Worm (Caenorhabditis elegans) whole organism, young adult: ENCODE data around the gene W01B6.3.

Experiments used
- T07F8.4 ChIP-seq: sonication (generic microtip); optimal IDR thresholded peaks from 2 replicates; lab custom pipeline; 2016; ENCODE audit warnings: mild to moderate bottlenecking, missing genetic modification characterization, moderate library complexity, missing compliant biosample characterization
- akir-1 ChIP-seq: fragments of 200-800 bp; sonication (Bioruptor generic); optimal IDR thresholded peaks from 2 replicates; lab custom pipeline; 2018; ENCODE audit warnings: mild to moderate bottlenecking, missing genetic modification characterization, moderate library complexity, missing compliant biosample characterization
- cebp-1 ChIP-seq, 2 experiments: fragments of 200-800 bp in 1 of 2; sonication (Bioruptor generic) in 1 of 2; sonication (generic microtip) in 1 of 2; IDR thresholded peaks in 1 of 2; optimal IDR thresholded peaks in 1 of 2; 2 replicates each; pipeline versions ENCODE4 v1.3.6 to Lab custom; 2017 to 2022; ENCODE audit warnings: missing compliant biosample characterization in 2 of 2, missing genetic modification characterization in 2 of 2, mild to moderate bottlenecking in 1 of 2, missing genetic modification reagents in 1 of 2, moderate library complexity in 1 of 2
- gei-17 ChIP-seq: fragments of 200-800 bp; sonication (Bioruptor generic); optimal IDR thresholded peaks from 2 replicates; lab custom pipeline; 2018; ENCODE audit warnings: mild to moderate bottlenecking, missing genetic modification characterization, missing compliant biosample characterization
- let-607 ChIP-seq, 2 experiments: fragments of 200-800 bp in 1 of 2; sonication (Bioruptor generic) in 1 of 2; sonication (generic microtip) in 1 of 2; optimal IDR thresholded peaks; 2 replicates each; lab custom pipeline; 2016 to 2018; ENCODE audit warnings: mild to moderate bottlenecking in 2 of 2, missing compliant biosample characterization in 2 of 2, missing genetic modification characterization in 2 of 2, moderate library complexity in 2 of 2, missing genotype in 1 of 2
- lir-1 ChIP-seq: fragments of 200-800 bp; sonication (Bioruptor generic); conservative IDR thresholded peaks from 2 replicates; pipeline ENCODE4 v1.3.6; 2022; ENCODE audit warnings: missing genetic modification reagents, missing genetic modification characterization, missing compliant biosample characterization
- mel-28 ChIP-seq: sonication (generic microtip); optimal IDR thresholded peaks from 2 replicates; lab custom pipeline; 2016; ENCODE audit warnings: borderline replicate concordance, mild to moderate bottlenecking, missing genetic modification characterization, missing compliant biosample characterization
- nfya-1 ChIP-seq: sonication (generic microtip); optimal IDR thresholded peaks from 2 replicates; lab custom pipeline; 2017; ENCODE audit warnings: antibody characterized with exemption, missing compliant biosample characterization, missing genetic modification characterization, borderline replicate concordance; ENCODE audit not compliant: insufficient read depth
- nhr-120 ChIP-seq: fragments of 200-800 bp; sonication (Bioruptor generic); IDR thresholded peaks from 2 replicates; pipeline ENCODE4 v1.3.6; 2022; ENCODE audit warnings: missing genetic modification characterization, missing compliant biosample characterization
- nhr-179 ChIP-seq: sonication (generic microtip); optimal IDR thresholded peaks from 2 replicates; lab custom pipeline; 2016; ENCODE audit warnings: mild to moderate bottlenecking, missing genetic modification characterization, missing compliant biosample characterization
- rpc-1 ChIP-seq, 2 experiments: fragments of 150-350 bp in 1 of 2; sonication (generic microtip) in 1 of 2; optimal IDR thresholded peaks; 2 replicates each; lab custom pipeline; 2014 to 2018; ENCODE audit warnings: missing biosample characterization in 1 of 2, missing genetic modification characterization in 1 of 2, missing genetic modification reagents in 1 of 2, missing genotype in 1 of 2
- snpc-4 ChIP-seq, 5 experiments: fragments of 150-350 bp in 1 of 5; sonication (generic microtip) in 4 of 5; optimal IDR thresholded peaks; 2 replicates each; lab custom pipeline; 2014 to 2018; ENCODE audit warnings: missing genetic modification characterization in 5 of 5, missing biosample characterization in 3 of 5, antibody characterized with exemption in 2 of 5, mild to moderate bottlenecking in 2 of 5, missing compliant biosample characterization in 2 of 5, missing genotype in 2 of 5, moderate library complexity in 2 of 5, missing genetic modification reagents in 1 of 5
- unc-130 ChIP-seq: sonication (generic microtip); optimal IDR thresholded peaks from 2 replicates; lab custom pipeline; 2016; ENCODE audit warnings: missing genetic modification reagents, missing genetic modification characterization, missing compliant biosample characterization
- zfh-2 ChIP-seq: fragments of 200-800 bp; sonication (Bioruptor generic); conservative IDR thresholded peaks from 2 replicates; pipeline ENCODE4 v1.3.6; 2022; ENCODE audit warnings: missing genetic modification reagents, missing genetic modification characterization, missing compliant biosample characterization

ce11 chrIV:10062728-10063127 lies 9.7 kb downstream of the W01B6.3 start, which contains the start of gene ipla-7:
- no peak for TF ChIP-seq unc-130 (GFP tag; lab: Kevin White, UChicago)
- TF ChIP-seq nfya-1 (tag; lab: Kevin White, UChicago), result no peak
- no peak for TF ChIP-seq nhr-120
- no peak for TF ChIP-seq snpc-4 (GFP tag; optimal IDR thresholded peaks at IDR 0.05; lab: Kevin White, UChicago)
- TF ChIP-seq snpc-4 (tag; optimal IDR thresholded peaks at IDR 0.05; lab: Kevin White, UChicago), result no peak
- no peak for TF ChIP-seq lir-1 (GFP tag; lab: Robert Waterston, UW)
- TF ChIP-seq rpc-1 (optimal IDR thresholded peaks at IDR 0.05; lab: Kevin White, UChicago), result no peak
- no peak for TF ChIP-seq rpc-1 (tag; optimal IDR thresholded peaks at IDR 0.05; lab: Kevin White, UChicago)
- TF ChIP-seq akir-1 (GFP tag; lab: Kevin White, UChicago), result no peak
- no peak for TF ChIP-seq nhr-179
- TF ChIP-seq gei-17 (GFP tag; lab: Kevin White, UChicago), result no peak
- no peak for TF ChIP-seq zfh-2 (GFP tag; lab: Robert Waterston, UW)
- TF ChIP-seq mel-28, result no peak
- TF ChIP-seq let-607 (tag; optimal IDR thresholded peaks at IDR 0.05; lab: Kevin White, UChicago), result no peak
- no peak for TF ChIP-seq T07F8.4 (tag; lab: Kevin White, UChicago)
- TF ChIP-seq cebp-1 (GFP tag; IDR thresholded peaks at IDR 0.05; lab: Robert Waterston, UW), result no peak
- no peak for TF ChIP-seq cebp-1 (tag; optimal IDR thresholded peaks at IDR 0.05; lab: Kevin White, UChicago)
